Fruit fly (Drosophila melanogaster) whole organism, pupa: ENCODE results near the gene Hsp23.

ENCODE experiments used
- CG10348 ChIP-seq: fragments of 200-800 bp; sonication (Bioruptor generic); IDR thresholded peaks from 2 replicates; pipeline ENCODE4 v1.3.6; 2022; ENCODE audit warnings: missing biosample characterization, missing genetic modification characterization
- CG13204 ChIP-seq: fragments of 200-800 bp; sonication (Bioruptor generic); optimal IDR thresholded peaks from 2 replicates; lab custom pipeline; 2018; ENCODE audit warnings: missing biosample characterization, mild to moderate bottlenecking, missing genetic modification characterization, moderate library complexity
- CG15710 ChIP-seq: fragments of 200-800 bp; sonication (Bioruptor generic); optimal IDR thresholded peaks from 2 replicates; lab custom pipeline; 2018; ENCODE audit warnings: missing biosample characterization, mild to moderate bottlenecking, missing genetic modification characterization, moderate library complexity
- CG8159 ChIP-seq: fragments of 200-800 bp; sonication (Bioruptor generic); optimal IDR thresholded peaks from 3 replicates; lab custom pipeline; 2018; ENCODE audit warnings: missing biosample characterization, mild to moderate bottlenecking, missing genetic modification characterization, moderate library complexity
- CG8301 ChIP-seq: fragments of 200-800 bp; sonication (Bioruptor generic); optimal IDR thresholded peaks from 2 replicates; lab custom pipeline; 2018; ENCODE audit warnings: missing biosample characterization, mild to moderate bottlenecking, missing genetic modification characterization
- CG9948 ChIP-seq: fragments of 200-800 bp; sonication (Bioruptor generic); optimal IDR thresholded peaks from 2 replicates; lab custom pipeline; 2018; ENCODE audit warnings: missing biosample characterization, mild to moderate bottlenecking, missing genetic modification characterization, moderate library complexity
- EcR ChIP-seq: fragments of 200-800 bp; sonication (Bioruptor generic); optimal IDR thresholded peaks from 3 replicates; lab custom pipeline; 2019; ENCODE audit warnings: missing biosample characterization, missing genetic modification characterization, mild to moderate bottlenecking, moderate library complexity, missing genetic modification reagents
- Pif1B ChIP-seq: fragments of 200-800 bp; sonication (Bioruptor generic); optimal IDR thresholded peaks from 3 replicates; lab custom pipeline; 2016; ENCODE audit warnings: missing biosample characterization, missing genetic modification characterization
- fd96Ca ChIP-seq: fragments of 200-800 bp; sonication (Bioruptor generic); IDR thresholded peaks from 3 replicates; pipeline ENCODE4 v1.3.6; 2022; ENCODE audit warnings: missing biosample characterization, missing genetic modification characterization
- gl ChIP-seq: fragments of 200-800 bp; sonication (Bioruptor generic); optimal IDR thresholded peaks from 2 replicates; lab custom pipeline; 2018; ENCODE audit warnings: missing biosample characterization, mild to moderate bottlenecking, missing genetic modification characterization
- rn ChIP-seq: fragments of 200-800 bp; sonication (Bioruptor generic); IDR thresholded peaks from 2 replicates; pipeline ENCODE4 v1.3.6; 2022; ENCODE audit warnings: missing biosample characterization, missing genetic modification characterization

- TF ChIP-seq CG10348 (GFP tag; lab: Robert Waterston, UW), result no peak
- TF ChIP-seq CG15710 (tag; lab: Kevin White, UChicago), result no peak
- no peak for TF ChIP-seq CG9948 (tag; lab: Kevin White, UChicago)
- no peak for TF ChIP-seq gl (tag; lab: Kevin White, UChicago)
- no peak for TF ChIP-seq EcR (GFP tag; lab: Kevin White, UChicago)
- TF ChIP-seq fd96Ca (GFP tag; lab: Robert Waterston, UW), result no peak
- TF ChIP-seq CG8159 (tag; lab: Kevin White, UChicago), result no peak
- TF ChIP-seq Pif1B (GFP tag; lab: Kevin White, UChicago), result no peak
- TF ChIP-seq rn (GFP tag; lab: Robert Waterston, UW), result no peak
- no peak for TF ChIP-seq CG8301 (tag; lab: Kevin White, UChicago)
- TF ChIP-seq CG13204, result no peak
Observed at dm6 chr3L:9355555-9355954, 26.1 kb upstream of the Hsp23 start.
